Fruit fly (Drosophila melanogaster): ENCODE data around the gene CG9338.

CG9338 gene

DNA sequence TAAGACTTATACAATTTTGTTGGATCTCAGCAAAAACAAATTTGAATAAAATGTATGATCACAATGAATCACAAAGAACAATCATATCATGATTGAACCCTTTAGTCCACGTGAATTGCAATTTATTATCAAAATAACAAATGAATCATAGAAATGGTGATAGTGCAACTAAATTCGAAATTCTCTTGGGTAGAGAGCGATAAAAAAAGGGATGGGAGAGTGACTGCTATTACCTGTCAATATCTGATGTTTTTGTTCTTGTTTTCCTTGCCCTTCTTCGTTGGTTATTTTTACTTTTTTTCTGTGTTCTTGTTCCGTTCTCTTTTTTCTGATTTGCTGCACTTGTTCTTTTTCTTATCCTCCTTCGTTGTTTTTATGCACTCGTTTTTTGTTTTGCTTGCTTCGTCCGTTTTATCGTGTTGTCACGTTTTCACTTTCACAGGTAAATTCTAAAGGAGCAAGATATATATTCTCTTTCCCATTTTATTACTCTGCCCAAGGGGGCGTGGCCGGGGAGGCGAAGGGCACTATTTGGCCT, 51.7 kb downstream of the CG9338 start (continued):
- no peak for TF ChIP-seq CG32006 (GFP tag; optimal IDR thresholded peaks at IDR 0.05)
- no peak for TF ChIP-seq CG7368 (GFP tag; optimal IDR thresholded peaks at IDR 0.05)
- peak; percentile 81 for TF ChIP-seq CG9139 (GFP tag; optimal IDR thresholded peaks at IDR 0.05)
- TF ChIP-seq Hr38 (GFP tag; optimal IDR thresholded peaks at IDR 0.05): no peak
- peak; percentile 46; the same call in 2 of the 3 replicates for TF ChIP-seq CG6163 (GFP tag; IDR thresholded peaks at IDR 0.05)
- no peak for TF ChIP-seq CG8319 (GFP tag; optimal IDR thresholded peaks at IDR 0.05)
- no peak for TF ChIP-seq Eip78C (GFP tag)
- peak; percentile 83 for TF ChIP-seq CG6808 (GFP tag; optimal IDR thresholded peaks at IDR 0.05)
- no peak for TF ChIP-seq lz (GFP tag; optimal IDR thresholded peaks at IDR 0.05)
- TF ChIP-seq eg (GFP tag; IDR thresholded peaks at IDR 0.05): no peak
- TF ChIP-seq Smox (GFP tag; optimal IDR thresholded peaks at IDR 0.05): no peak
- no peak for TF ChIP-seq Gug (GFP tag; IDR thresholded peaks at IDR 0.05)
- TF ChIP-seq CG6276 (GFP tag; optimal IDR thresholded peaks at IDR 0.05): no peak
- no peak for TF ChIP-seq CG31627 (GFP tag; optimal IDR thresholded peaks at IDR 0.05)
- no peak for TF ChIP-seq CG34406 (GFP tag; optimal IDR thresholded peaks at IDR 0.05)
- no peak for TF ChIP-seq svp (GFP tag)
